Worm (Caenorhabditis elegans): ENCODE measurements around the gene pgp-6.
A peak's percentile ranks its signal among the peaks of the same experiment; 100 is the strongest.

pgp-6 gene

ce11 chrX:10844602-10845354, 32.4 kb downstream of the pgp-6 start, which contains the start of gene C05A9.2:
Gene C05A9.2 (minus strand): TSS chrX:10844674.
- TF ChIP-seq lin-39 (tag; optimal IDR thresholded peaks at IDR 0.05) (no peak), fkh-10 (GFP tag; optimal IDR thresholded peaks at IDR 0.05) (no peak), nhr-71 (tag; optimal IDR thresholded peaks at IDR 0.05) (no peak), elt-2 (tag; optimal IDR thresholded peaks at IDR 0.05) (no peak), ceh-63 (GFP tag; optimal IDR thresholded peaks at IDR 0.05) (no peak), tbx-2 (tag; optimal IDR thresholded peaks at IDR 0.05) (no peak), ztf-4 (tag; optimal IDR thresholded peaks at IDR 0.05) (no peak), ama-1 (optimal IDR thresholded peaks at IDR 0.05) (no peak), fkh-8 (tag; optimal IDR thresholded peaks at IDR 0.05) (no peak), aly-2 (tag; optimal IDR thresholded peaks at IDR 0.05) (no peak), unc-98 (GFP tag; IDR thresholded peaks at IDR 0.05) (no peak)

DNA sequence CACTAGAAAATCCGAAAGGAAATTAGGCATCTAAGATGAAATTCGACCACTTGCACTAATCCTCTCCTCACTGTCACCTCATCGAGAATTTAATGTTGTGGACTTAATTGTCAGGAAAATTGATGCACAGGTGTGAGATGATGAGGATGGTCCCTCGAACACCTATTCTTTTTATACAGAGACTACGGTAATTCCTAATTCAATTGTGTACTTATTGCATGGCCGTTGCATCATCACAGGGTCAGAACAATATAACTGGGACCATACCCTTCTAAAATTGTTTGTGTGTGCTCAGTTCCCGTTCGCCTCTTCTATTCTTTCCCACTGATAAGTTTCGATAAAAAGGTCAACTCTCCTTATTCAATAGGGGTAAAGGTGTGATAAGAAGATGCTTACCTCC, 33.1 kb downstream of the pgp-6 start:
- TF ChIP-seq elt-2 (tag; optimal IDR thresholded peaks at IDR 0.05) (peak; percentile 27), efl-1 (optimal IDR thresholded peaks at IDR 0.05) (no peak), efl-1 (GFP tag; optimal IDR thresholded peaks at IDR 0.05 in 1 of 2) (no peak)

DNA sequence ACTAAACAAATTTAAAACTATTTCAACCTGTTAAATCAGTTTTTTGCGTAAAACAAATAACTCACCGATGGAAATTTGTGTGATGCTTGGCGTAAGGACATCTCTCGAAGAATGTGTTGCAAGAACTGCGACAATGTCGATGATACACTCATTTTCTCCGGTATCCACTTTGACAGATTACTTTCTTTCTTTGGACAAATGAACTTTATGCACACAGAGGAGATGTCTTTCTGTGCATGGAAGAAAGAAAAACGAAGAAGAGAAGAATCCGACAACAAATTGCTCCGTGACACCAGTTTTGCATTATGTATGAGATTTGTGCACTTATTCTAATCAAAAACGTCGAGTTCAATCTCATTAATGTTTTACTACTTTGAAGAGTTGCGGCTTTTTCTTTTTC, 38.7 kb downstream of the pgp-6 start, which contains the start of gene plc-1:
plc-1 (minus strand) TSS at position 101 of the 400 bp plus-strand sequence.
- TF ChIP-seq unc-86 (tag; optimal IDR thresholded peaks at IDR 0.05): peak; percentile 42
- no peak for TF ChIP-seq lsy-2 (tag; optimal IDR thresholded peaks at IDR 0.05)
- no peak for TF ChIP-seq aly-2 (tag; optimal IDR thresholded peaks at IDR 0.05)
- TF ChIP-seq isw-1 (GFP tag; IDR thresholded peaks at IDR 0.05): no peak
- no peak for TF ChIP-seq nhr-90 (tag; optimal IDR thresholded peaks at IDR 0.05; ENCODE audit: poor library complexity)

DNA sequence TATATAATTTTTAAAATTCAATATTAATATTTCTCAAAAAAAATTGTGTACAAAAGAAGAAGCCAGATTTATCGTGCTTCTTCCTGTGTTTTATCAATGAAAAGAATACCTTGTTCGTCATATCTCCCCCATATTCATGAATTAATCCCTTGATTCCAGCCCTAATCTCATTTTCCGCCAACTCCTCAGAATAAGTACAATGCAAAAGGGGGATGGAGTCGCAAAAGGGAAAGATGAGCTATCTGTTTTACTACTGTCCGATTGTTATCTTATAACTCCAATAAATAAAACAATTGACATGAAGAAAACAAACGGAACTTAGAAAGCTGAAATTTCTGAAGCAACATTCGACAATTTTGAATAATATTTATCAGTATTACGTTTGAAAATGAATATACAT, 39.6 kb downstream of the pgp-6 start:
- no peak for TF ChIP-seq C04F5.9 (tag; optimal IDR thresholded peaks at IDR 0.05)
- no peak for TF ChIP-seq fos-1 (tag; optimal IDR thresholded peaks at IDR 0.05)
- TF ChIP-seq rnt-1 (tag; optimal IDR thresholded peaks at IDR 0.05): no peak
- no peak for TF ChIP-seq efl-1 (optimal IDR thresholded peaks at IDR 0.05)
- peak in 1 of 2 experiments; percentile 79 for TF ChIP-seq efl-1 (GFP tag; optimal IDR thresholded peaks at IDR 0.05 in 1 of 2)
- TF ChIP-seq dsc-1 (tag; optimal IDR thresholded peaks at IDR 0.05): peak; percentile 62

- TF ChIP-seq efl-1 (optimal IDR thresholded peaks at IDR 0.05) (no peak), efl-1 (GFP tag; optimal IDR thresholded peaks at IDR 0.05 in 1 of 2) (peak in 1 of 2 experiments; percentile 39), irx-1 (tag; optimal IDR thresholded peaks at IDR 0.05) (no peak), rnt-1 (tag; optimal IDR thresholded peaks at IDR 0.05) (peak; percentile 21), sup-37 (GFP tag; optimal IDR thresholded peaks at IDR 0.05) (no peak), nhr-76 (tag; optimal IDR thresholded peaks at IDR 0.05) (no peak)
Measured at ce11 chrX:10834568-10834967, 42.7 kb downstream of the pgp-6 start.

All from whole organism, L1 larva.